Fruit fly (Drosophila melanogaster) whole organism, embryonic: ENCODE data around the gene Tengl1.

Source experiments
- CG10147 ChIP-seq: fragments of 200-800 bp; sonication (Bioruptor generic); optimal IDR thresholded peaks from 2 replicates; lab custom pipeline; 2019; ENCODE audit warnings: missing biosample characterization, mild to moderate bottlenecking, missing genetic modification characterization, moderate library complexity
- CG10543 ChIP-seq: fragments of 200-800 bp; sonication (Bioruptor generic); optimal IDR thresholded peaks from 3 replicates; lab custom pipeline; 2017; ENCODE audit warnings: missing biosample characterization, mild to moderate bottlenecking, missing genetic modification characterization, moderate library complexity
- CG11456 ChIP-seq: fragments of 200-800 bp; sonication (Bioruptor generic); IDR thresholded peaks from 3 replicates; pipeline ENCODE4 v1.3.6; 2022; ENCODE audit warnings: missing biosample characterization, missing genetic modification characterization
- CG1233 ChIP-seq: fragments of 200-800 bp; sonication (Bioruptor generic); optimal IDR thresholded peaks from 4 replicates; lab custom pipeline; 2018; ENCODE audit warnings: missing biosample characterization, mild to moderate bottlenecking, missing genetic modification characterization
- CG12391 ChIP-seq: fragments of 200-800 bp; sonication (Bioruptor generic); optimal IDR thresholded peaks from 3 replicates; lab custom pipeline; 2018; ENCODE audit warnings: missing biosample characterization, mild to moderate bottlenecking, missing genetic modification characterization, moderate library complexity
- CG12659 ChIP-seq: fragments of 200-800 bp; sonication (Bioruptor generic); optimal IDR thresholded peaks from 3 replicates; lab custom pipeline; 2017; ENCODE audit warnings: mild to moderate bottlenecking, missing biosample characterization, missing genetic modification reagents, missing genetic modification characterization
- CG12744 ChIP-seq: fragments of 200-800 bp; sonication (Bioruptor generic); optimal IDR thresholded peaks from 2 replicates; lab custom pipeline; 2016; ENCODE audit warnings: missing biosample characterization, missing genetic modification characterization
- CG13287 ChIP-seq: fragments of 200-800 bp; sonication (Bioruptor generic); IDR thresholded peaks from 2 replicates; pipeline ENCODE4 v1.3.6; 2022; ENCODE audit warnings: missing biosample characterization, missing genetic modification characterization; ENCODE audit not compliant: partially characterized antibody
- CG17829 ChIP-seq: fragments of 200-800 bp; optimal IDR thresholded peaks from 2 replicates; lab custom pipeline; 2019; ENCODE audit warnings: missing biosample characterization, mild to moderate bottlenecking, missing genetic modification characterization, moderate library complexity
- CG32532 ChIP-seq: fragments of 200-800 bp; sonication (Bioruptor generic); IDR thresholded peaks from 2 replicates; pipeline ENCODE4 v1.3.6; 2022; ENCODE audit warnings: missing biosample characterization, missing genetic modification characterization
- CG3281 ChIP-seq: fragments of 200-800 bp; sonication (Bioruptor generic); optimal IDR thresholded peaks from 3 replicates; lab custom pipeline; 2017; ENCODE audit warnings: missing biosample characterization, mild to moderate bottlenecking, missing genetic modification characterization
- CG34224 ChIP-seq: fragments of 200-800 bp; sonication (Bioruptor generic); IDR thresholded peaks from 3 replicates; pipeline ENCODE4 v1.3.6; 2022; ENCODE audit warnings: missing biosample characterization, missing genetic modification characterization; ENCODE audit not compliant: partially characterized antibody
- CG3847 ChIP-seq: fragments of 200-800 bp; sonication (Bioruptor generic); IDR thresholded peaks from 2 replicates; pipeline ENCODE4 v1.3.6; 2022; ENCODE audit warnings: missing biosample characterization, missing genetic modification characterization
- CG4730 ChIP-seq: fragments of 200-800 bp; sonication (Bioruptor generic); IDR thresholded peaks from 2 replicates; pipeline ENCODE4 v1.3.6; 2022; ENCODE audit warnings: missing biosample characterization, missing genetic modification characterization
- CG8089 ChIP-seq: fragments of 200-800 bp; sonication (Bioruptor generic); optimal IDR thresholded peaks from 3 replicates; lab custom pipeline; 2016; ENCODE audit warnings: missing biosample characterization, missing genetic modification characterization
- CG8765 ChIP-seq: fragments of 200-800 bp; sonication (Bioruptor generic); IDR thresholded peaks from 2 replicates; pipeline ENCODE4 v1.3.6; 2022; ENCODE audit warnings: missing biosample characterization, missing genetic modification characterization
- CG8944 ChIP-seq: fragments of 200-800 bp; sonication (Bioruptor generic); optimal IDR thresholded peaks from 3 replicates; lab custom pipeline; 2016; ENCODE audit warnings: missing biosample characterization, missing genetic modification characterization
- CG9817 ChIP-seq: fragments of 200-800 bp; sonication (Bioruptor generic); optimal IDR thresholded peaks from 2 replicates; lab custom pipeline; 2018; ENCODE audit warnings: missing biosample characterization, mild to moderate bottlenecking, missing genetic modification characterization, moderate library complexity
- Dbx ChIP-seq: fragments of 200-800 bp; sonication (Bioruptor generic); IDR thresholded peaks from 3 replicates; pipeline ENCODE4 v1.3.6; 2022; ENCODE audit warnings: missing biosample characterization, missing genetic modification characterization
- Dip2 ChIP-seq: fragments of 200-800 bp; sonication (Bioruptor generic); IDR thresholded peaks from 2 replicates; pipeline ENCODE4 v1.3.6; 2022; ENCODE audit warnings: missing biosample characterization, missing genetic modification characterization
- Doc3 ChIP-seq: fragments of 200-800 bp; sonication (Bioruptor generic); IDR thresholded peaks from 3 replicates; pipeline ENCODE4 v1.3.6; 2022; ENCODE audit warnings: missing biosample characterization, missing genetic modification characterization; ENCODE audit not compliant: partially characterized antibody
- Drgx ChIP-seq: fragments of 200-800 bp; sonication (Bioruptor generic); IDR thresholded peaks from 2 replicates; pipeline ENCODE4 v1.3.6; 2022; ENCODE audit warnings: missing biosample characterization, missing genetic modification characterization
- H2.0 ChIP-seq: fragments of 200-800 bp; sonication (Bioruptor generic); IDR thresholded peaks from 2 replicates; pipeline ENCODE4 v1.3.6; 2022; ENCODE audit warnings: missing biosample characterization, missing genetic modification characterization
- HHEX ChIP-seq: fragments of 200-800 bp; sonication (Bioruptor generic); optimal IDR thresholded peaks from 3 replicates; lab custom pipeline; 2017; ENCODE audit warnings: missing biosample characterization, mild to moderate bottlenecking, missing genetic modification characterization, missing genetic modification reagents
- HmgD ChIP-seq: fragments of 200-800 bp; sonication (Bioruptor generic); optimal IDR thresholded peaks from 3 replicates; lab custom pipeline; 2016; ENCODE audit warnings: missing biosample characterization, missing genetic modification characterization
- Hmx ChIP-seq: fragments of 200-800 bp; sonication (Bioruptor generic); optimal IDR thresholded peaks from 2 replicates; lab custom pipeline; 2016; ENCODE audit warnings: missing biosample characterization, missing genetic modification characterization
- Max ChIP-seq: fragments of 200-800 bp; sonication (Bioruptor generic); optimal IDR thresholded peaks from 2 replicates; lab custom pipeline; 2016; ENCODE audit warnings: missing biosample characterization, mild to moderate bottlenecking, missing genetic modification characterization
- Myb ChIP-seq: fragments of 200-800 bp; sonication (Bioruptor generic); optimal IDR thresholded peaks from 2 replicates; lab custom pipeline; 2016; ENCODE audit warnings: missing biosample characterization, missing genetic modification characterization
- Rfx ChIP-seq: fragments of 200-800 bp; sonication (Bioruptor generic); IDR thresholded peaks from 2 replicates; pipeline ENCODE4 v1.3.6; 2022; ENCODE audit warnings: missing biosample characterization, missing genetic modification characterization
- Rx ChIP-seq: fragments of 200-800 bp; sonication (Bioruptor generic); IDR thresholded peaks from 2 replicates; pipeline ENCODE4 v1.3.6; 2022; ENCODE audit warnings: missing biosample characterization, missing genetic modification characterization
- Sry-β ChIP-seq: fragments of 200-800 bp; sonication (Bioruptor generic); optimal IDR thresholded peaks from 2 replicates; lab custom pipeline; 2018; ENCODE audit warnings: missing biosample characterization, mild to moderate bottlenecking, missing genetic modification characterization, moderate library complexity
- al ChIP-seq: fragments of 200-800 bp; sonication (Bioruptor generic); IDR thresholded peaks from 2 replicates; pipeline ENCODE4 v1.3.6; 2022; ENCODE audit warnings: missing biosample characterization, missing genetic modification characterization
- az2 ChIP-seq: fragments of 200-800 bp; sonication (Bioruptor generic); optimal IDR thresholded peaks from 3 replicates; lab custom pipeline; 2016; ENCODE audit warnings: missing biosample characterization, missing genetic modification characterization
- chm ChIP-seq: fragments of 200-800 bp; sonication (Bioruptor generic); IDR thresholded peaks from 2 replicates; pipeline ENCODE4 v1.3.6; 2022; ENCODE audit warnings: missing biosample characterization, missing genetic modification characterization
- gcm ChIP-seq: fragments of 200-800 bp; sonication (Bioruptor generic); optimal IDR thresholded peaks from 2 replicates; lab custom pipeline; 2019; ENCODE audit warnings: missing biosample characterization, mild to moderate bottlenecking, missing genetic modification characterization, moderate library complexity
- gro ChIP-seq: fragments of 200-800 bp; sonication (Bioruptor generic); optimal IDR thresholded peaks from 2 replicates; lab custom pipeline; 2016; ENCODE audit warnings: missing biosample characterization, missing genetic modification characterization
- hbn ChIP-seq: fragments of 200-800 bp; sonication (Bioruptor generic); IDR thresholded peaks from 2 replicates; pipeline ENCODE4 v1.3.6; 2022; ENCODE audit warnings: missing biosample characterization, missing genetic modification characterization; ENCODE audit not compliant: partially characterized antibody
- jing ChIP-seq: fragments of 200-800 bp; sonication (Bioruptor generic); optimal IDR thresholded peaks from 2 replicates; lab custom pipeline; 2018; ENCODE audit warnings: missing biosample characterization, mild to moderate bottlenecking, missing genetic modification characterization
- ken ChIP-seq: fragments of 200-800 bp; sonication (Bioruptor generic); IDR thresholded peaks from 3 replicates; pipeline ENCODE4 v1.3.6; 2022; ENCODE audit warnings: missing biosample characterization, missing genetic modification characterization
- knrl ChIP-seq: fragments of 200-800 bp; sonication (Bioruptor generic); IDR thresholded peaks from 3 replicates; pipeline ENCODE4 v1.3.6; 2022; ENCODE audit warnings: missing biosample characterization, missing genetic modification characterization; ENCODE audit not compliant: partially characterized antibody
- luna ChIP-seq: fragments of 200-800 bp; sonication (Bioruptor generic); optimal IDR thresholded peaks from 2 replicates; lab custom pipeline; 2016; ENCODE audit warnings: missing biosample characterization, missing genetic modification characterization
- nerfin-1 ChIP-seq: fragments of 200-800 bp; sonication (Bioruptor generic); optimal IDR thresholded peaks from 3 replicates; lab custom pipeline; 2019; ENCODE audit warnings: missing biosample characterization, mild to moderate bottlenecking, missing genetic modification characterization, moderate library complexity
- pan ChIP-seq, 4 experiments: fragments of >200 bp in 3 of 4; fragments of 200-800 bp in 1 of 4; sonication (Bioruptor generic) in 1 of 4; optimal IDR thresholded peaks in 3 of 4; IDR thresholded peaks in 1 of 4; 2 replicates each; pipeline versions ENCODE4 v1.3.6 to Lab custom; 2017 to 2022; ENCODE audit warnings: missing biosample characterization in 2 of 4, missing genetic modification characterization in 2 of 4, mixed read lengths in 1 of 4
- pum ChIP-seq: fragments of 200-800 bp; sonication (Bioruptor generic); optimal IDR thresholded peaks from 2 replicates; lab custom pipeline; 2016; ENCODE audit warnings: missing biosample characterization, missing genetic modification characterization
- ranshi ChIP-seq: fragments of 200-800 bp; sonication (Bioruptor generic); IDR thresholded peaks from 2 replicates; pipeline ENCODE4 v1.3.6; 2022; ENCODE audit warnings: missing biosample characterization, missing genetic modification characterization
- sd ChIP-seq: fragments of 200-800 bp; sonication (Bioruptor generic); optimal IDR thresholded peaks from 3 replicates; lab custom pipeline; 2018; ENCODE audit warnings: missing biosample characterization, mild to moderate bottlenecking, missing genetic modification characterization, moderate library complexity
- shn ChIP-seq: fragments of 200-800 bp; sonication (Bioruptor generic); optimal IDR thresholded peaks from 3 replicates; lab custom pipeline; 2016; ENCODE audit warnings: missing biosample characterization, missing genetic modification characterization
- slbo ChIP-seq: fragments of 200-800 bp; sonication (Bioruptor generic); IDR thresholded peaks from 2 replicates; pipeline ENCODE4 v1.3.6; 2022; ENCODE audit warnings: missing biosample characterization, missing genetic modification characterization
- so ChIP-seq: fragments of 200-800 bp; sonication (Bioruptor generic); IDR thresholded peaks from 3 replicates; pipeline ENCODE4 v1.3.6; 2022; ENCODE audit warnings: missing biosample characterization, missing genetic modification characterization
- zfh1 ChIP-seq: fragments of 200-800 bp; sonication (Bioruptor generic); IDR thresholded peaks from 3 replicates; pipeline ENCODE4 v1.3.6; 2022; ENCODE audit warnings: missing biosample characterization, missing genetic modification characterization

Gene Tengl1

dm6 chr2L:2242139-2242538 is 1.7 kb upstream of the Tengl1 start, which contains the start of gene CG4267 (continued):
- no peak for TF ChIP-seq CG8944
- TF ChIP-seq Rx: no peak
- TF ChIP-seq gcm (GFP tag; lab: Kevin White, UChicago): no peak
- peak; percentile 27; the same call in 1 of the 3 replicates for TF ChIP-seq Dbx (GFP tag; lab: Robert Waterston, UW)
- TF ChIP-seq Drgx (GFP tag; lab: Robert Waterston, UW): 0 out of 2 replicates have a peak, but pooled peaks have one; percentile 22
- no peak for TF ChIP-seq Sry-β (GFP tag; lab: Kevin White, UChicago)
- peak; percentile 50 for TF ChIP-seq CG13287 (GFP tag; lab: Robert Waterston, UW)
- TF ChIP-seq CG8765 (GFP tag; lab: Robert Waterston, UW): no peak
- TF ChIP-seq HmgD (GFP tag; lab: Kevin White, UChicago): no peak
- TF ChIP-seq pum (GFP tag; lab: Kevin White, UChicago): no peak
- TF ChIP-seq CG10543: no peak
- no peak for TF ChIP-seq sd (tag; lab: Kevin White, UChicago)
- no peak for TF ChIP-seq CG4730 (GFP tag; lab: Robert Waterston, UW)
- 0 out of 2 replicates have a peak, but pooled peaks have one; percentile 24 for TF ChIP-seq slbo (GFP tag; lab: Robert Waterston, UW)
- 0 out of 3 replicates have a peak, but pooled peaks have one; percentile 35 for TF ChIP-seq CG11456 (GFP tag; lab: Robert Waterston, UW)
- TF ChIP-seq CG3847 (GFP tag; lab: Robert Waterston, UW): no peak
- peak; percentile 50 for TF ChIP-seq hbn (GFP tag; lab: Robert Waterston, UW)
- no peak for TF ChIP-seq Max
- TF ChIP-seq CG12744 (GFP tag; lab: Kevin White, UChicago): no peak
- peak; percentile 32; the same call in 1 of the 2 replicates for TF ChIP-seq Rfx
- TF ChIP-seq Hmx (GFP tag; lab: Kevin White, UChicago): no peak
- no peak for TF ChIP-seq az2
- peak; percentile 64; the same call in 1 of the 2 replicates for TF ChIP-seq CG32532
- TF ChIP-seq CG1233 (GFP tag; lab: Kevin White, UChicago): no peak
- no peak for TF ChIP-seq CG12391 (tag; lab: Kevin White, UChicago)
- peak; percentile 40 for TF ChIP-seq gro (GFP tag; lab: Kevin White, UChicago)
- TF ChIP-seq CG12659 (GFP tag; lab: Kevin White, UChicago): no peak
- no peak for TF ChIP-seq Dip2 (GFP tag; lab: Robert Waterston, UW)
- no peak for TF ChIP-seq pan (optimal IDR thresholded peaks at IDR 0.05; lab: Kevin White, UChicago)
- TF ChIP-seq pan (GFP tag; optimal IDR thresholded peaks at IDR 0.05 in 1 of 2, IDR thresholded peaks at IDR 0.05 in 1 of 2): peak in 1 of 2 experiments; percentile 10
- TF ChIP-seq CG8089: no peak
- TF ChIP-seq al (GFP tag; lab: Robert Waterston, UW): no peak
- TF ChIP-seq CG9817 (tag; lab: Kevin White, UChicago): no peak
- no peak for TF ChIP-seq knrl (GFP tag; lab: Robert Waterston, UW)
- TF ChIP-seq chm (GFP tag; lab: Robert Waterston, UW): peak; percentile 60
- TF ChIP-seq zfh1 (GFP tag; lab: Robert Waterston, UW): 0 out of 3 replicates have a peak, but pooled peaks have one; percentile 43
- TF ChIP-seq CG10147: no peak
- no peak for TF ChIP-seq jing (GFP tag; lab: Kevin White, UChicago)
- TF ChIP-seq CG3281 (GFP tag; lab: Kevin White, UChicago): no peak
- TF ChIP-seq Doc3 (GFP tag; lab: Robert Waterston, UW): peak; percentile 32; the same call in 1 of the 3 replicates
- TF ChIP-seq nerfin-1: no peak
- TF ChIP-seq CG34224 (GFP tag; lab: Robert Waterston, UW): peak; percentile 68
- TF ChIP-seq ranshi (GFP tag; lab: Robert Waterston, UW): no peak
- TF ChIP-seq shn (GFP tag; lab: Kevin White, UChicago): no peak
- no peak for TF ChIP-seq H2.0 (GFP tag; lab: Robert Waterston, UW)
- no peak for TF ChIP-seq CG17829 (tag; lab: Kevin White, UChicago)
- TF ChIP-seq luna (GFP tag; lab: Kevin White, UChicago): no peak
- 0 out of 3 replicates have a peak, but pooled peaks have one; percentile 27 for TF ChIP-seq ken
- TF ChIP-seq Myb: no peak
- peak; percentile 19; the same call in 1 of the 3 replicates for TF ChIP-seq so (GFP tag; lab: Robert Waterston, UW)
- TF ChIP-seq HHEX (GFP tag; lab: Kevin White, UChicago): no peak
